Worm (Caenorhabditis elegans) whole organism, L1 larva: ENCODE measurements around the gene aly-1.
A peak's percentile ranks its signal among the peaks of the same experiment; 100 is the strongest.

Experiments
- C04F5.9 ChIP-seq: sonication (generic microtip); optimal IDR thresholded peaks from 2 replicates; lab custom pipeline; 2016; ENCODE audit warnings: missing genetic modification characterization, missing compliant biosample characterization
- C16A3.4 ChIP-seq: fragments of 150-350 bp; optimal IDR thresholded peaks from 2 replicates; lab custom pipeline; 2014; ENCODE audit warnings: missing biosample characterization, missing genetic modification characterization
- aly-2 ChIP-seq: fragments of 150-350 bp; optimal IDR thresholded peaks from 2 replicates; lab custom pipeline; 2014; ENCODE audit warnings: missing biosample characterization, missing genetic modification characterization
- ama-1 ChIP-seq: fragments of 150-350 bp; optimal IDR thresholded peaks from 2 replicates; lab custom pipeline; 2014
- blmp-1 ChIP-seq: fragments of 150-350 bp; optimal IDR thresholded peaks from 2 replicates; lab custom pipeline; 2014; ENCODE audit warnings: missing biosample characterization, missing genetic modification characterization
- ceh-63 ChIP-seq: fragments of 200-800 bp; sonication (Bioruptor generic); optimal IDR thresholded peaks from 2 replicates; lab custom pipeline; 2018; ENCODE audit warnings: mild to moderate bottlenecking, missing genetic modification characterization, missing compliant biosample characterization
- ces-1 ChIP-seq: fragments of 150-350 bp; optimal IDR thresholded peaks from 2 replicates; lab custom pipeline; 2014; ENCODE audit warnings: missing biosample characterization, missing genetic modification reagents, missing genetic modification characterization
- dpl-1 ChIP-seq, 3 experiments: fragments of 150-350 bp in 2 of 3; sonication (generic microtip) in 1 of 3; optimal IDR thresholded peaks; 2 replicates each; lab custom pipeline; 2014 to 2017; ENCODE audit warnings: missing biosample characterization in 3 of 3, missing genetic modification characterization in 3 of 3, missing genetic modification reagents in 3 of 3
- efl-1 ChIP-seq, 4 experiments: fragments of 150-350 bp; optimal IDR thresholded peaks in 3 of 4; peaks in 1 of 4; 1 replicate in 1 of 4; 2 replicates in 3 of 4; lab custom pipeline; 2014; ENCODE audit warnings: missing biosample characterization in 2 of 4, missing genetic modification characterization in 2 of 4, missing genetic modification reagents in 2 of 4
- elt-2 ChIP-seq: sonication (generic microtip); optimal IDR thresholded peaks from 2 replicates; lab custom pipeline; 2016; ENCODE audit warnings: missing genetic modification characterization, mild to moderate bottlenecking, inconsistent platforms, missing compliant biosample characterization, missing genetic modification reagents
- elt-3 ChIP-seq, 6 experiments: fragments of 150-350 bp in 1 of 6; sonication (generic microtip); optimal IDR thresholded peaks; 2 replicates each; lab custom pipeline; 2017 to 2018; ENCODE audit warnings: missing biosample characterization in 6 of 6, missing genetic modification characterization in 6 of 6, inconsistent platforms in 1 of 6
- fkh-10 ChIP-seq: sonication (generic microtip); optimal IDR thresholded peaks from 2 replicates; lab custom pipeline; 2017; ENCODE audit warnings: missing biosample characterization, missing genetic modification reagents, missing genetic modification characterization
- fkh-8 ChIP-seq: sonication (generic microtip); optimal IDR thresholded peaks from 2 replicates; lab custom pipeline; 2016; ENCODE audit warnings: mild to moderate bottlenecking, missing genetic modification characterization, missing compliant biosample characterization
- hlh-17 ChIP-seq: fragments of 200-800 bp; sonication (Bioruptor generic); optimal IDR thresholded peaks from 2 replicates; lab custom pipeline; 2018; ENCODE audit warnings: missing genetic modification characterization, mild to moderate bottlenecking, missing compliant biosample characterization, moderate library complexity, borderline replicate concordance
- hlh-4 ChIP-seq: sonication (generic microtip); optimal IDR thresholded peaks from 2 replicates; lab custom pipeline; 2016; ENCODE audit warnings: mild to moderate bottlenecking, missing genetic modification characterization, missing compliant biosample characterization
- hpl-2 ChIP-seq: fragments of 150-350 bp; optimal IDR thresholded peaks from 2 replicates; lab custom pipeline; 2014; ENCODE audit warnings: missing biosample characterization, missing genetic modification reagents, missing genetic modification characterization
- irx-1 ChIP-seq: sonication (generic microtip); optimal IDR thresholded peaks from 2 replicates; lab custom pipeline; 2016; ENCODE audit warnings: missing genetic modification characterization, missing compliant biosample characterization
- jun-1 ChIP-seq: fragments of 150-350 bp; optimal IDR thresholded peaks from 2 replicates; lab custom pipeline; 2014; ENCODE audit warnings: missing biosample characterization, missing genetic modification reagents, missing genetic modification characterization
- lin-13 ChIP-seq: fragments of 150-350 bp; optimal IDR thresholded peaks from 2 replicates; lab custom pipeline; 2014; ENCODE audit warnings: missing biosample characterization, missing genetic modification reagents, missing genetic modification characterization
- lin-39 ChIP-seq: fragments of 150-350 bp; optimal IDR thresholded peaks from 2 replicates; lab custom pipeline; 2014; ENCODE audit warnings: missing biosample characterization, missing genetic modification reagents, missing genetic modification characterization
- lsy-2 ChIP-seq, 2 experiments: fragments of 150-350 bp; optimal IDR thresholded peaks; 2 replicates each; lab custom pipeline; 2014; ENCODE audit warnings: missing biosample characterization in 2 of 2, missing genetic modification characterization in 2 of 2
- mef-2 ChIP-seq: fragments of 150-350 bp; optimal IDR thresholded peaks from 2 replicates; lab custom pipeline; 2014; ENCODE audit warnings: missing biosample characterization, missing genetic modification characterization
- mep-1 ChIP-seq: fragments of 150-350 bp; optimal IDR thresholded peaks from 2 replicates; lab custom pipeline; 2014; ENCODE audit warnings: missing biosample characterization, missing genetic modification characterization
- nhr-11 ChIP-seq: fragments of 150-350 bp; optimal IDR thresholded peaks from 2 replicates; lab custom pipeline; 2014; ENCODE audit warnings: missing biosample characterization, missing genetic modification characterization
- nhr-19 ChIP-seq: fragments of 200-800 bp; sonication (Bioruptor generic); conservative IDR thresholded peaks from 2 replicates; pipeline ENCODE4 v1.3.6; 2022; ENCODE audit warnings: missing genetic modification characterization, missing compliant biosample characterization
- nhr-47 ChIP-seq: sonication (generic microtip); optimal IDR thresholded peaks from 2 replicates; lab custom pipeline; 2016; ENCODE audit warnings: mild to moderate bottlenecking, missing genetic modification characterization, moderate library complexity, missing compliant biosample characterization
- nhr-71 ChIP-seq: sonication (generic microtip); optimal IDR thresholded peaks from 2 replicates; lab custom pipeline; 2016; ENCODE audit warnings: mild to moderate bottlenecking, missing genetic modification characterization, moderate library complexity, missing compliant biosample characterization
- nhr-76 ChIP-seq: sonication (generic microtip); optimal IDR thresholded peaks from 2 replicates; lab custom pipeline; 2017; ENCODE audit warnings: missing biosample characterization, missing genetic modification characterization
- nhr-84 ChIP-seq: sonication (generic microtip); optimal IDR thresholded peaks from 2 replicates; lab custom pipeline; 2017; ENCODE audit warnings: missing biosample characterization, missing genetic modification characterization
- rnt-1 ChIP-seq: sonication (generic microtip); optimal IDR thresholded peaks from 2 replicates; lab custom pipeline; 2016; ENCODE audit warnings: mild to moderate bottlenecking, missing genetic modification characterization, moderate library complexity, missing compliant biosample characterization
- snpc-4 ChIP-seq: fragments of 150-350 bp; optimal IDR thresholded peaks from 2 replicates; lab custom pipeline; 2014; ENCODE audit warnings: missing biosample characterization, missing genetic modification characterization
- sptf-1 ChIP-seq: fragments of 150-350 bp; optimal IDR thresholded peaks from 2 replicates; lab custom pipeline; 2014; ENCODE audit warnings: missing biosample characterization, missing genetic modification characterization
- sup-37 ChIP-seq: fragments of 200-800 bp; sonication (Bioruptor generic); optimal IDR thresholded peaks from 2 replicates; lab custom pipeline; 2018; ENCODE audit warnings: mild to moderate bottlenecking, missing genetic modification characterization, missing compliant biosample characterization
- tbx-2 ChIP-seq: sonication (generic microtip); optimal IDR thresholded peaks from 2 replicates; lab custom pipeline; 2016; ENCODE audit warnings: missing genetic modification characterization, missing compliant biosample characterization
- tlp-1 ChIP-seq: fragments of 150-350 bp; optimal IDR thresholded peaks from 2 replicates; lab custom pipeline; 2014; ENCODE audit warnings: missing biosample characterization, missing genetic modification characterization
- xbp-1 ChIP-seq: sonication (generic microtip); optimal IDR thresholded peaks from 2 replicates; lab custom pipeline; 2016; ENCODE audit warnings: missing genetic modification characterization, missing compliant biosample characterization
- zag-1 ChIP-seq: fragments of 150-350 bp; optimal IDR thresholded peaks from 2 replicates; lab custom pipeline; 2014; ENCODE audit warnings: missing biosample characterization, missing genetic modification characterization
- zip-4 ChIP-seq: fragments of 200-800 bp; sonication (Bioruptor generic); optimal IDR thresholded peaks from 2 replicates; lab custom pipeline; 2018; ENCODE audit warnings: mild to moderate bottlenecking, missing genetic modification characterization, moderate library complexity, missing compliant biosample characterization
- ztf-11 ChIP-seq, 2 experiments: sonication (generic microtip); optimal IDR thresholded peaks; 2 replicates each; lab custom pipeline; 2016 to 2017; ENCODE audit warnings: missing genetic modification characterization in 2 of 2, missing biosample characterization in 1 of 2, missing compliant biosample characterization in 1 of 2
- ztf-4 ChIP-seq: fragments of 150-350 bp; optimal IDR thresholded peaks from 2 replicates; lab custom pipeline; 2014; ENCODE audit warnings: missing biosample characterization, missing genetic modification characterization

The aly-1 gene

ce11 chrIV:9117700-9118099, 9.0 kb downstream of the aly-1 start:
- TF ChIP-seq nhr-76 (tag; lab: Kevin White, UChicago) = no peak
- no peak for TF ChIP-seq xbp-1
- TF ChIP-seq blmp-1 (tag; lab: Kevin White, UChicago) = no peak
- no peak for TF ChIP-seq fkh-8 (tag; lab: Kevin White, UChicago)
- no peak for TF ChIP-seq sup-37 (GFP tag; lab: Kevin White, UChicago)
- TF ChIP-seq nhr-84 = no peak
- TF ChIP-seq ceh-63 (GFP tag; lab: Kevin White, UChicago) = no peak
- TF ChIP-seq mep-1 = no peak
- no peak for TF ChIP-seq nhr-47 (tag; lab: Kevin White, UChicago)
- TF ChIP-seq lin-39 (tag; lab: Kevin White, UChicago) = no peak
- no peak for TF ChIP-seq tlp-1 (tag; lab: Kevin White, UChicago)
- no peak for TF ChIP-seq ces-1 (GFP tag; lab: Kevin White, UChicago)

DNA sequence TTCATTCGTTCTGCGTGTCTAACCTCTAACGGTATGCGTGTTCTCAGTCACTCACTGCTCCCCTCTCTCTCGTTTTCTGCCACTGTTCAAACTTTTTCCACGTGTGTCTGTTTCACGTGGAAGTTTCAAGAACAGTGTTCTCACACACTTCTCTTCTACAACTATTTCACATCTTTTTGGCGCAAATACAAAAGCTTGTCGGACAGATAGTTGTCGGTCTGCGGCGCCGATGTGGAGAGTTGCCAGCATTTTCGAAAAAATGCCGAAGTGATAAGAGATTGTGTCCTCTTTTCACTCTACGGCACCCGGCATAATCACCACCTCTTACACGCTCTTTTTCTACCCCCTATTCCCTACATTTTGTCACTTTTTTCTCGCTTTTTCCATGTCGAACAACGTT, 9.6 kb downstream of the aly-1 start:
- TF ChIP-seq fkh-10 (GFP tag; lab: Kevin White, UChicago) (no peak), nhr-11 (tag; lab: Kevin White, UChicago) (no peak), zip-4 (GFP tag; lab: Kevin White, UChicago) (no peak), tbx-2 (tag; lab: Kevin White, UChicago) (no peak), aly-2 (no peak), nhr-47 (tag; lab: Kevin White, UChicago) (no peak), nhr-19 (GFP tag; lab: Robert Waterston, UW) (no peak), snpc-4 (no peak), elt-2 (peak; percentile 41), efl-1 (optimal IDR thresholded peaks at IDR 0.05; lab: Kevin White, UChicago) (no peak), efl-1 (GFP tag; optimal IDR thresholded peaks at IDR 0.05 in 1 of 2; lab: Kevin White, UChicago) (peak in 1 of 2 experiments; percentile 42), C04F5.9 (tag; lab: Kevin White, UChicago) (no peak), mef-2 (tag; lab: Kevin White, UChicago) (no peak)

ce11 chrIV:9118792-9119191, 10.1 kb downstream of the aly-1 start, which contains the start of gene nrfl-1:
nrfl-1 (plus strand) TSS chrIV:9119092.
- TF ChIP-seq fkh-8 (tag; lab: Kevin White, UChicago) (no peak), C16A3.4 (tag; lab: Kevin White, UChicago) (no peak), dpl-1 (GFP tag; optimal IDR thresholded peaks at IDR 0.05; lab: Kevin White, UChicago) (no peak), sptf-1 (tag; lab: Kevin White, UChicago) (no peak), elt-2 (no peak), hlh-17 (GFP tag; lab: Kevin White, UChicago) (no peak), hlh-4 (tag; lab: Kevin White, UChicago) (no peak), ztf-4 (tag; lab: Kevin White, UChicago) (no peak), jun-1 (tag; lab: Kevin White, UChicago) (no peak), irx-1 (tag; lab: Kevin White, UChicago) (no peak), ztf-11 (tag; optimal IDR thresholded peaks at IDR 0.05; lab: Kevin White, UChicago) (no peak), lin-13 (GFP tag; lab: Kevin White, UChicago) (no peak), hpl-2 (GFP tag; lab: Kevin White, UChicago) (no peak), elt-3 (tag; optimal IDR thresholded peaks at IDR 0.05; lab: Kevin White, UChicago) (no peak)

ce11 chrIV:9120220-9120619, 11.5 kb downstream of the aly-1 start:
- TF ChIP-seq elt-3 (tag; optimal IDR thresholded peaks at IDR 0.05; lab: Kevin White, UChicago) (no peak), zag-1 (tag; lab: Kevin White, UChicago) (no peak), lsy-2 (tag; optimal IDR thresholded peaks at IDR 0.05; lab: Kevin White, UChicago) (no peak), nhr-71 (no peak), rnt-1 (tag; lab: Kevin White, UChicago) (no peak), ama-1 (lab: Kevin White, UChicago) (no peak)
